Worm (Caenorhabditis elegans): ENCODE results near the gene cyp-33C9.
A peak's percentile ranks its signal among the peaks of the same experiment; 100 is the strongest.

ce11 chrV:3127670-3128069 is 33.3 kb upstream of the cyp-33C9 start, which contains the start of gene Y73C8C.10:
- TF ChIP-seq spr-1 (tag; optimal IDR thresholded peaks at IDR 0.05) (no peak), R02D3.7 (tag; optimal IDR thresholded peaks at IDR 0.05) (no peak), nhr-28 (tag; optimal IDR thresholded peaks at IDR 0.05) (peak; percentile 64), sdz-12 (GFP tag; optimal IDR thresholded peaks at IDR 0.05) (no peak), F26F4.8 (GFP tag; conservative IDR thresholded peaks at IDR 0.05) (no peak), zag-1 (tag; optimal IDR thresholded peaks at IDR 0.05) (no peak), unc-62 (GFP tag; optimal IDR thresholded peaks at IDR 0.05 in 1 of 2) (no peak), unc-62 (tag; optimal IDR thresholded peaks at IDR 0.05) (no peak), dpl-1 (GFP tag; optimal IDR thresholded peaks at IDR 0.05) (no peak), aly-2 (tag; optimal IDR thresholded peaks at IDR 0.05) (no peak), egl-43 (GFP tag; IDR thresholded peaks at IDR 0.05) (no peak), ZK337.2 (GFP tag; IDR thresholded peaks at IDR 0.05) (no peak), lim-7 (GFP tag; IDR thresholded peaks at IDR 0.05) (no peak)
